Fruit fly (Drosophila melanogaster) whole organism, embryonic: ENCODE data around the gene CG17738.

Experiments
- B-H1 ChIP-seq: fragments of 200-800 bp; sonication (Bioruptor generic); IDR thresholded peaks from 3 replicates; pipeline ENCODE4 v1.3.6; 2022; ENCODE audit warnings: missing biosample characterization, missing genetic modification characterization
- Blimp-1 ChIP-seq: fragments of 200-800 bp; sonication (Bioruptor generic); optimal IDR thresholded peaks from 3 replicates; lab custom pipeline; 2018; ENCODE audit warnings: missing biosample characterization, missing genetic modification characterization, mild to moderate bottlenecking, moderate library complexity, missing genetic modification reagents
- CG10274 ChIP-seq: fragments of 200-800 bp; sonication (Bioruptor generic); optimal IDR thresholded peaks from 3 replicates; lab custom pipeline; 2017; ENCODE audit warnings: missing biosample characterization, mild to moderate bottlenecking, missing genetic modification characterization
- CG10462 ChIP-seq: fragments of 200-800 bp; sonication (Bioruptor generic); optimal IDR thresholded peaks from 2 replicates; lab custom pipeline; 2016; ENCODE audit warnings: missing biosample characterization, missing genetic modification characterization
- CG11085 ChIP-seq: fragments of 200-800 bp; sonication (Bioruptor generic); IDR thresholded peaks from 2 replicates; pipeline ENCODE4 v1.3.6; 2022; ENCODE audit warnings: missing biosample characterization, missing genetic modification characterization
- CG12155 ChIP-seq: fragments of 200-800 bp; sonication (Bioruptor generic); optimal IDR thresholded peaks from 3 replicates; lab custom pipeline; 2016; ENCODE audit warnings: missing biosample characterization, missing genetic modification characterization
- CG13287 ChIP-seq: fragments of 200-800 bp; sonication (Bioruptor generic); IDR thresholded peaks from 2 replicates; pipeline ENCODE4 v1.3.6; 2022; ENCODE audit warnings: missing biosample characterization, missing genetic modification characterization; ENCODE audit not compliant: partially characterized antibody
- CG14050 ChIP-seq: fragments of 200-800 bp; sonication (Bioruptor generic); IDR thresholded peaks from 3 replicates; pipeline ENCODE4 v1.3.6; 2022; ENCODE audit warnings: missing biosample characterization, missing genetic modification characterization
- CG14441 ChIP-seq: fragments of 200-800 bp; sonication (Bioruptor generic); IDR thresholded peaks from 2 replicates; pipeline ENCODE4 v1.3.6; 2022; ENCODE audit warnings: missing biosample characterization, missing genetic modification characterization
- CG14710 ChIP-seq: fragments of 200-800 bp; sonication (Bioruptor generic); optimal IDR thresholded peaks from 3 replicates; lab custom pipeline; 2019; ENCODE audit warnings: missing biosample characterization, mild to moderate bottlenecking, missing genetic modification characterization, moderate library complexity
- CG15696 ChIP-seq: fragments of 200-800 bp; sonication (Bioruptor generic); optimal IDR thresholded peaks from 2 replicates; lab custom pipeline; 2019; ENCODE audit warnings: missing biosample characterization, mild to moderate bottlenecking, missing genetic modification characterization, moderate library complexity
- CG17359 ChIP-seq: fragments of 200-800 bp; sonication (Bioruptor generic); optimal IDR thresholded peaks from 3 replicates; lab custom pipeline; 2018; ENCODE audit warnings: missing biosample characterization, mild to moderate bottlenecking, missing genetic modification characterization, moderate library complexity
- CG2875 ChIP-seq: fragments of 200-800 bp; sonication (Bioruptor generic); optimal IDR thresholded peaks from 2 replicates; lab custom pipeline; 2017; ENCODE audit warnings: missing biosample characterization, mild to moderate bottlenecking, missing genetic modification characterization, missing genetic modification reagents
- CG32767 ChIP-seq: fragments of 200-800 bp; sonication (Bioruptor generic); IDR thresholded peaks from 2 replicates; pipeline ENCODE4 v1.3.6; 2022; ENCODE audit warnings: missing biosample characterization, missing genetic modification characterization
- CG3281 ChIP-seq: fragments of 200-800 bp; sonication (Bioruptor generic); optimal IDR thresholded peaks from 3 replicates; lab custom pipeline; 2017; ENCODE audit warnings: missing biosample characterization, mild to moderate bottlenecking, missing genetic modification characterization
- CG3995 ChIP-seq: fragments of 200-800 bp; sonication (Bioruptor generic); optimal IDR thresholded peaks from 3 replicates; lab custom pipeline; 2016; ENCODE audit warnings: missing biosample characterization, missing genetic modification characterization
- CG4730 ChIP-seq: fragments of 200-800 bp; sonication (Bioruptor generic); IDR thresholded peaks from 2 replicates; pipeline ENCODE4 v1.3.6; 2022; ENCODE audit warnings: missing biosample characterization, missing genetic modification characterization
- CG6765 ChIP-seq: fragments of 200-800 bp; sonication (Bioruptor generic); optimal IDR thresholded peaks from 3 replicates; lab custom pipeline; 2017; ENCODE audit warnings: missing biosample characterization, mild to moderate bottlenecking, missing genetic modification characterization
- CG6813 ChIP-seq: fragments of 200-800 bp; sonication (Bioruptor generic); optimal IDR thresholded peaks from 2 replicates; lab custom pipeline; 2017; ENCODE audit warnings: missing biosample characterization, missing genetic modification characterization, mild to moderate bottlenecking, moderate library complexity, missing genetic modification reagents
- CG7372 ChIP-seq: fragments of 200-800 bp; sonication (Bioruptor generic); IDR thresholded peaks from 2 replicates; pipeline ENCODE4 v1.3.6; 2022; ENCODE audit warnings: missing biosample characterization, missing genetic modification characterization
- CG7556 ChIP-seq: fragments of 200-800 bp; sonication (Bioruptor generic); optimal IDR thresholded peaks from 2 replicates; lab custom pipeline; 2017; ENCODE audit warnings: missing biosample characterization, mild to moderate bottlenecking, missing genetic modification characterization
- CG7786 ChIP-seq: fragments of 200-800 bp; sonication (Bioruptor generic); optimal IDR thresholded peaks from 2 replicates; lab custom pipeline; 2016; ENCODE audit warnings: missing biosample characterization, missing genetic modification characterization
- CG7963 ChIP-seq: fragments of 200-800 bp; sonication (Bioruptor generic); IDR thresholded peaks from 3 replicates; pipeline ENCODE4 v1.3.6; 2022; ENCODE audit warnings: missing biosample characterization, missing genetic modification characterization; ENCODE audit not compliant: partially characterized antibody
- CG8765 ChIP-seq: fragments of 200-800 bp; sonication (Bioruptor generic); IDR thresholded peaks from 2 replicates; pipeline ENCODE4 v1.3.6; 2022; ENCODE audit warnings: missing biosample characterization, missing genetic modification characterization
- CG9215 ChIP-seq: fragments of 200-800 bp; sonication (Bioruptor generic); IDR thresholded peaks from 2 replicates; pipeline ENCODE4 v1.3.6; 2022; ENCODE audit warnings: missing biosample characterization, missing genetic modification characterization
- CG9817 ChIP-seq: fragments of 200-800 bp; sonication (Bioruptor generic); optimal IDR thresholded peaks from 2 replicates; lab custom pipeline; 2018; ENCODE audit warnings: missing biosample characterization, mild to moderate bottlenecking, missing genetic modification characterization, moderate library complexity
- CG9876 ChIP-seq: fragments of 200-800 bp; sonication (Bioruptor generic); optimal IDR thresholded peaks from 2 replicates; lab custom pipeline; 2016; ENCODE audit warnings: missing biosample characterization, missing genetic modification characterization
- Chrac-16 ChIP-seq: fragments of 200-800 bp; sonication (Bioruptor generic); optimal IDR thresholded peaks from 3 replicates; lab custom pipeline; 2016; ENCODE audit warnings: missing biosample characterization, missing genetic modification characterization
- GATAe ChIP-seq: fragments of 200-800 bp; sonication (Bioruptor generic); conservative IDR thresholded peaks from 2 replicates; pipeline ENCODE4 v1.3.6; 2022; ENCODE audit warnings: missing biosample characterization, missing genetic modification characterization
- Hand ChIP-seq: fragments of 200-800 bp; sonication (Bioruptor generic); optimal IDR thresholded peaks from 2 replicates; lab custom pipeline; 2017; ENCODE audit warnings: mild to moderate bottlenecking, missing biosample characterization, missing genetic modification reagents, missing genetic modification characterization
- Usf ChIP-seq: fragments of 200-800 bp; sonication (Bioruptor generic); optimal IDR thresholded peaks from 2 replicates; lab custom pipeline; 2017; ENCODE audit warnings: missing genotype, missing biosample characterization, missing genetic modification characterization
- ara ChIP-seq: fragments of 200-800 bp; sonication (Bioruptor generic); IDR thresholded peaks from 2 replicates; pipeline ENCODE4 v1.3.6; 2022; ENCODE audit warnings: missing biosample characterization, missing genetic modification characterization
- ato ChIP-seq: fragments of 200-800 bp; sonication (Bioruptor generic); IDR thresholded peaks from 2 replicates; pipeline ENCODE4 v1.3.6; 2022; ENCODE audit warnings: missing biosample characterization, missing genetic modification characterization; ENCODE audit not compliant: partially characterized antibody
- az2 ChIP-seq: fragments of 200-800 bp; sonication (Bioruptor generic); optimal IDR thresholded peaks from 3 replicates; lab custom pipeline; 2016; ENCODE audit warnings: missing biosample characterization, missing genetic modification characterization
- btn ChIP-seq: fragments of 200-800 bp; sonication (Bioruptor generic); optimal IDR thresholded peaks from 2 replicates; lab custom pipeline; 2016; ENCODE audit warnings: missing biosample characterization, missing genetic modification characterization
- exex ChIP-seq: fragments of 200-800 bp; sonication (Bioruptor generic); optimal IDR thresholded peaks from 4 replicates; lab custom pipeline; 2018; ENCODE audit warnings: missing biosample characterization, mild to moderate bottlenecking, missing genetic modification characterization, moderate library complexity
- grau ChIP-seq: fragments of 200-800 bp; optimal IDR thresholded peaks from 3 replicates; lab custom pipeline; 2019; ENCODE audit warnings: missing biosample characterization, mild to moderate bottlenecking, missing genetic modification characterization, moderate library complexity
- kay ChIP-seq: fragments of 200-800 bp; sonication (Bioruptor generic); optimal IDR thresholded peaks from 2 replicates; lab custom pipeline; 2016; ENCODE audit warnings: missing biosample characterization, missing genetic modification characterization
- luna ChIP-seq: fragments of 200-800 bp; sonication (Bioruptor generic); optimal IDR thresholded peaks from 2 replicates; lab custom pipeline; 2016; ENCODE audit warnings: missing biosample characterization, missing genetic modification characterization
- mirr ChIP-seq: fragments of 200-800 bp; sonication (Bioruptor generic); optimal IDR thresholded peaks from 3 replicates; lab custom pipeline; 2018; ENCODE audit warnings: missing biosample characterization, mild to moderate bottlenecking, missing genetic modification characterization
- p53 ChIP-seq: fragments of 200-800 bp; sonication (Bioruptor generic); optimal IDR thresholded peaks from 2 replicates; lab custom pipeline; 2016; ENCODE audit warnings: missing biosample characterization, missing genetic modification characterization
- pan ChIP-seq, 4 experiments: fragments of >200 bp in 3 of 4; fragments of 200-800 bp in 1 of 4; sonication (Bioruptor generic) in 1 of 4; optimal IDR thresholded peaks in 3 of 4; IDR thresholded peaks in 1 of 4; 2 replicates each; pipeline versions ENCODE4 v1.3.6 to Lab custom; 2017 to 2022; ENCODE audit warnings: missing biosample characterization in 2 of 4, missing genetic modification characterization in 2 of 4, mixed read lengths in 1 of 4
- ranshi ChIP-seq: fragments of 200-800 bp; sonication (Bioruptor generic); IDR thresholded peaks from 2 replicates; pipeline ENCODE4 v1.3.6; 2022; ENCODE audit warnings: missing biosample characterization, missing genetic modification characterization
- rib ChIP-seq: fragments of 200-800 bp; sonication (Bioruptor generic); IDR thresholded peaks from 2 replicates; pipeline ENCODE4 v1.3.6; 2022; ENCODE audit warnings: missing biosample characterization, missing genetic modification characterization
- row ChIP-seq: fragments of 200-800 bp; sonication (Bioruptor generic); IDR thresholded peaks from 3 replicates; pipeline ENCODE4 v1.3.6; 2022; ENCODE audit warnings: missing biosample characterization, missing genetic modification characterization
- seq ChIP-seq: fragments of 200-800 bp; sonication (Bioruptor generic); IDR thresholded peaks from 2 replicates; pipeline ENCODE4 v1.3.6; 2022; ENCODE audit warnings: missing biosample characterization, missing genetic modification characterization
- stc ChIP-seq: fragments of 200-800 bp; sonication (Bioruptor generic); IDR thresholded peaks from 2 replicates; pipeline ENCODE4 v1.3.6; 2022; ENCODE audit warnings: missing biosample characterization, missing genetic modification characterization
- twi ChIP-seq: fragments of 200-800 bp; optimal IDR thresholded peaks from 2 replicates; lab custom pipeline; 2019; ENCODE audit warnings: missing biosample characterization, mild to moderate bottlenecking, missing genetic modification characterization, moderate library complexity
- zen2 ChIP-seq: fragments of 200-800 bp; sonication (Bioruptor generic); IDR thresholded peaks from 3 replicates; pipeline ENCODE4 v1.3.6; 2022; ENCODE audit warnings: missing biosample characterization, missing genetic modification characterization; ENCODE audit not compliant: partially characterized antibody

Gene CG17738

DNA sequence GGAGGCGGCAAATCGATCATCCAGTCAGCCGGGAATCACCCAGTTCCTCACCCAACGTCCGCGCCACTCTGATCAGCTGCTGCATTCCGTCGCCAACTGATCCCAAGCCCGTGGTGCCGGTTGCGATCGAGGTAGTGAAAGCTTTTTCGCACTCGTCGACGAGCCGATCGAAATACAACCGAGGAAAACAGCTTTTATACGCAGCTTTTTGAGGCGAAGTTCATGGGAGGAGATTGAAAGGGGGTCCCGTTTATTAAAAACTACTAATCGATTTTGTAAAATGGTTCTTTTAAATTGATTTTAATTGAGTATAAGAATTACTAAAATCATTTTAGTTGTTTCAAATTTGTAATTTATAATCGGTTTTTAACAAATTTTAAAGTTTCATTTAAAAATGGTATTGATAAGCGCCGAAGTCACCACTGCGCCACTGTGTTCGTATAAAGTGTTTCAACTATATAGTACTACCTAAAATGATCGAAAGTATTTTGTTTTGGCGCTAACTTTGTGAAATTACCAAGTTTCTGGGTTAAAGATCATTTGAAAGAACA, 49.2 kb upstream of the CG17738 start, which contains the start of gene CG4860 (continued):
- peak; percentile 92 for TF ChIP-seq CG9817 (tag; lab: Kevin White, UChicago)
- TF ChIP-seq CG9876 (GFP tag; lab: Kevin White, UChicago), result peak; percentile 60
- TF ChIP-seq exex (tag; lab: Kevin White, UChicago), result peak; percentile 56
- TF ChIP-seq p53 (GFP tag; lab: Kevin White, UChicago), result peak; percentile 69
- TF ChIP-seq B-H1 (GFP tag; lab: Robert Waterston, UW), result peak; percentile 80
- TF ChIP-seq CG7963, result no peak
- TF ChIP-seq luna (GFP tag; lab: Kevin White, UChicago), result peak; percentile 70
- peak; percentile 75; the same call in 1 of the 2 replicates for TF ChIP-seq ranshi (GFP tag; lab: Robert Waterston, UW)
- peak; percentile 91 for TF ChIP-seq az2
- TF ChIP-seq btn (GFP tag; lab: Kevin White, UChicago), result peak; percentile 61
- TF ChIP-seq Blimp-1 (GFP tag; lab: Kevin White, UChicago), result peak; percentile 83
- TF ChIP-seq CG6765 (GFP tag; lab: Kevin White, UChicago), result peak; percentile 79
- peak; percentile 66 for TF ChIP-seq CG10274 (GFP tag; lab: Kevin White, UChicago)
- TF ChIP-seq Hand (GFP tag; lab: Kevin White, UChicago), result peak; percentile 50
- peak; percentile 27 for TF ChIP-seq CG3995
- TF ChIP-seq CG12155, result peak; percentile 91
- TF ChIP-seq CG15696 (tag; lab: Kevin White, UChicago), result peak; percentile 32
- TF ChIP-seq CG2875 (GFP tag; lab: Kevin White, UChicago), result peak; percentile 76
- no peak for TF ChIP-seq pan (optimal IDR thresholded peaks at IDR 0.05; lab: Kevin White, UChicago)
- peak in 1 of 2 experiments; percentile 92 for TF ChIP-seq pan (GFP tag; optimal IDR thresholded peaks at IDR 0.05 in 1 of 2, IDR thresholded peaks at IDR 0.05 in 1 of 2)
- TF ChIP-seq mirr (GFP tag; lab: Kevin White, UChicago), result peak; percentile 35
- no peak for TF ChIP-seq twi
- TF ChIP-seq CG3281 (GFP tag; lab: Kevin White, UChicago), result peak; percentile 89
- peak; percentile 87 for TF ChIP-seq CG7372 (GFP tag; lab: Robert Waterston, UW)
- peak; percentile 83 for TF ChIP-seq stc (GFP tag; lab: Robert Waterston, UW)
- TF ChIP-seq rib (GFP tag; lab: Robert Waterston, UW), result peak; percentile 78
- peak; percentile 79 for TF ChIP-seq ara (GFP tag; lab: Robert Waterston, UW)
- peak; percentile 58; the same call in 1 of the 2 replicates for TF ChIP-seq GATAe (GFP tag; lab: Robert Waterston, UW)
- TF ChIP-seq CG11085 (GFP tag; lab: Robert Waterston, UW), result peak; percentile 72
- TF ChIP-seq row (GFP tag; lab: Robert Waterston, UW), result peak; percentile 90
- TF ChIP-seq CG8765 (GFP tag; lab: Robert Waterston, UW), result peak; percentile 56; the same call in 1 of the 2 replicates
- TF ChIP-seq CG4730 (GFP tag; lab: Robert Waterston, UW), result peak; percentile 80
- peak; percentile 83 for TF ChIP-seq CG17359 (tag; lab: Kevin White, UChicago)
- TF ChIP-seq ato (GFP tag; lab: Robert Waterston, UW), result no peak
- peak; percentile 86 for TF ChIP-seq CG7786 (GFP tag; lab: Kevin White, UChicago)
- peak; percentile 61 for TF ChIP-seq CG14710 (tag; lab: Kevin White, UChicago)
- peak; percentile 75 for TF ChIP-seq CG14050 (GFP tag; lab: Robert Waterston, UW)
- peak; percentile 52 for TF ChIP-seq CG6813
- peak; percentile 85 for TF ChIP-seq kay (GFP tag; lab: Kevin White, UChicago)
- peak; percentile 10; the same call in 1 of the 2 replicates for TF ChIP-seq CG13287 (GFP tag; lab: Robert Waterston, UW)
- peak; percentile 84 for TF ChIP-seq CG9215
- TF ChIP-seq Chrac-16 (GFP tag; lab: Kevin White, UChicago), result peak; percentile 85
- TF ChIP-seq Usf (GFP tag; lab: Kevin White, UChicago), result peak; percentile 25
- peak; percentile 90 for TF ChIP-seq grau (tag; lab: Kevin White, UChicago)
- peak; percentile 69 for TF ChIP-seq CG10462 (GFP tag; lab: Kevin White, UChicago)
- peak; percentile 89 for TF ChIP-seq CG14441 (GFP tag; lab: Robert Waterston, UW)
- peak; percentile 77 for TF ChIP-seq seq (GFP tag; lab: Robert Waterston, UW)
- TF ChIP-seq CG32767 (GFP tag; lab: Robert Waterston, UW), result peak; percentile 64
- peak; percentile 91 for TF ChIP-seq CG7556 (GFP tag; lab: Kevin White, UChicago)
- TF ChIP-seq zen2 (GFP tag; lab: Robert Waterston, UW), result no peak
